Fruit fly (Drosophila melanogaster) whole organism, embryonic: ENCODE measurements around the gene Cyp303a1.

Experiments used
- Antp ChIP-seq: fragments of 200-800 bp; sonication (Bioruptor generic); optimal IDR thresholded peaks from 3 replicates; lab custom pipeline; 2016; ENCODE audit warnings: missing biosample characterization, missing genetic modification characterization
- BEAF-32 ChIP-seq: fragments of 200-800 bp; sonication (Bioruptor generic); optimal IDR thresholded peaks from 3 replicates; lab custom pipeline; 2017; ENCODE audit warnings: missing biosample characterization, missing genetic modification characterization, mild to moderate bottlenecking, moderate library complexity, missing genetic modification reagents
- CG11456 ChIP-seq: fragments of 200-800 bp; sonication (Bioruptor generic); IDR thresholded peaks from 3 replicates; pipeline ENCODE4 v1.3.6; 2022; ENCODE audit warnings: missing biosample characterization, missing genetic modification characterization
- CG11560 ChIP-seq: fragments of 200-800 bp; sonication (Bioruptor generic); IDR thresholded peaks from 3 replicates; pipeline ENCODE4 v1.3.6; 2022; ENCODE audit warnings: missing biosample characterization, missing genetic modification characterization
- CG12071 ChIP-seq: fragments of 200-800 bp; sonication (Bioruptor generic); optimal IDR thresholded peaks from 3 replicates; lab custom pipeline; 2018; ENCODE audit warnings: missing biosample characterization, mild to moderate bottlenecking, missing genetic modification characterization
- CG13424 ChIP-seq: fragments of 200-800 bp; sonication (Bioruptor generic); optimal IDR thresholded peaks from 2 replicates; lab custom pipeline; 2019; ENCODE audit warnings: missing biosample characterization, mild to moderate bottlenecking, missing genetic modification characterization, moderate library complexity
- CG14441 ChIP-seq: fragments of 200-800 bp; sonication (Bioruptor generic); IDR thresholded peaks from 2 replicates; pipeline ENCODE4 v1.3.6; 2022; ENCODE audit warnings: missing biosample characterization, missing genetic modification characterization
- CG17328 ChIP-seq: fragments of 200-800 bp; sonication (Bioruptor generic); IDR thresholded peaks from 2 replicates; pipeline ENCODE4 v1.3.6; 2022; ENCODE audit warnings: missing biosample characterization, missing genetic modification characterization
- CG17568 ChIP-seq: fragments of 200-800 bp; sonication (Bioruptor generic); optimal IDR thresholded peaks from 2 replicates; lab custom pipeline; 2018; ENCODE audit warnings: missing biosample characterization, mild to moderate bottlenecking, missing genetic modification characterization, moderate library complexity
- CG1832 ChIP-seq: fragments of 200-800 bp; sonication (Bioruptor generic); optimal IDR thresholded peaks from 2 replicates; lab custom pipeline; 2017; ENCODE audit warnings: missing biosample characterization, mild to moderate bottlenecking, missing genetic modification characterization, inconsistent platforms
- CG2202 ChIP-seq: fragments of 200-800 bp; sonication (Bioruptor generic); optimal IDR thresholded peaks from 2 replicates; lab custom pipeline; 2018; ENCODE audit warnings: missing biosample characterization, mild to moderate bottlenecking, missing genetic modification characterization
- CG30403 ChIP-seq: fragments of 200-800 bp; sonication (Bioruptor generic); optimal IDR thresholded peaks from 3 replicates; lab custom pipeline; 2016; ENCODE audit warnings: missing biosample characterization, missing genetic modification characterization
- CG33557 ChIP-seq: fragments of 200-800 bp; sonication (Bioruptor generic); optimal IDR thresholded peaks from 2 replicates; lab custom pipeline; 2019; ENCODE audit warnings: missing biosample characterization, mild to moderate bottlenecking, missing genetic modification characterization, moderate library complexity
- CG34376 ChIP-seq: fragments of 200-800 bp; sonication (Bioruptor generic); optimal IDR thresholded peaks from 2 replicates; lab custom pipeline; 2018; ENCODE audit warnings: missing biosample characterization, mild to moderate bottlenecking, missing genetic modification characterization
- CG6272 ChIP-seq: fragments of 200-800 bp; sonication (Bioruptor generic); IDR thresholded peaks from 2 replicates; pipeline ENCODE4 v1.3.6; 2022; ENCODE audit warnings: missing biosample characterization, missing genetic modification characterization
- CG6765 ChIP-seq: fragments of 200-800 bp; sonication (Bioruptor generic); optimal IDR thresholded peaks from 3 replicates; lab custom pipeline; 2017; ENCODE audit warnings: missing biosample characterization, mild to moderate bottlenecking, missing genetic modification characterization
- CG7786 ChIP-seq: fragments of 200-800 bp; sonication (Bioruptor generic); optimal IDR thresholded peaks from 2 replicates; lab custom pipeline; 2016; ENCODE audit warnings: missing biosample characterization, missing genetic modification characterization
- CG7928 ChIP-seq: fragments of 200-800 bp; sonication (Bioruptor generic); optimal IDR thresholded peaks from 2 replicates; lab custom pipeline; 2017; ENCODE audit warnings: missing biosample characterization, mild to moderate bottlenecking, missing genetic modification characterization
- CG8281 ChIP-seq: fragments of 200-800 bp; sonication (Bioruptor generic); optimal IDR thresholded peaks from 2 replicates; lab custom pipeline; 2018; ENCODE audit warnings: missing biosample characterization, mild to moderate bottlenecking, missing genetic modification characterization, moderate library complexity
- CG8478 ChIP-seq: fragments of >200 bp; optimal IDR thresholded peaks from 2 replicates; lab custom pipeline; 2018
- CHES-1-like ChIP-seq: fragments of 200-800 bp; sonication (Bioruptor generic); optimal IDR thresholded peaks from 2 replicates; lab custom pipeline; 2016; ENCODE audit warnings: missing biosample characterization, missing genetic modification characterization
- Chrac-16 ChIP-seq: fragments of 200-800 bp; sonication (Bioruptor generic); optimal IDR thresholded peaks from 3 replicates; lab custom pipeline; 2016; ENCODE audit warnings: missing biosample characterization, missing genetic modification characterization
- Dfd ChIP-seq, 2 experiments: fragments of >200 bp; optimal IDR thresholded peaks; 2 replicates each; lab custom pipeline; 2017; ENCODE audit warnings: missing biosample characterization in 2 of 2, missing genetic modification characterization in 2 of 2
- Dref ChIP-seq: fragments of 200-800 bp; sonication (Bioruptor generic); IDR thresholded peaks from 2 replicates; pipeline ENCODE4 v1.3.6; 2022; ENCODE audit warnings: missing biosample characterization, missing genetic modification characterization
- Ets65A ChIP-seq: fragments of 200-800 bp; sonication (Bioruptor generic); peaks from one replicate; lab custom pipeline; 2016; ENCODE audit warnings: missing biosample characterization, missing genetic modification characterization
- HLH4C ChIP-seq: fragments of 200-800 bp; sonication (Bioruptor generic); IDR thresholded peaks from 3 replicates; pipeline ENCODE4 v1.3.6; 2022; ENCODE audit warnings: missing biosample characterization, missing genetic modification characterization; ENCODE audit not compliant: partially characterized antibody
- NFAT ChIP-seq: fragments of 200-800 bp; sonication (Bioruptor generic); IDR thresholded peaks from 2 replicates; pipeline ENCODE4 v1.3.6; 2022; ENCODE audit warnings: missing biosample characterization, missing genetic modification characterization
- NK7.1 ChIP-seq: fragments of 200-800 bp; sonication (Bioruptor generic); optimal IDR thresholded peaks from 3 replicates; lab custom pipeline; 2016; ENCODE audit warnings: missing biosample characterization, missing genetic modification characterization
- Oli ChIP-seq: fragments of 200-800 bp; sonication (Bioruptor generic); optimal IDR thresholded peaks from 2 replicates; lab custom pipeline; 2018; ENCODE audit warnings: missing biosample characterization, mild to moderate bottlenecking, missing genetic modification characterization, moderate library complexity
- Poxn ChIP-seq: fragments of 200-800 bp; sonication (Bioruptor generic); IDR thresholded peaks from 2 replicates; pipeline ENCODE4 v1.3.6; 2022; ENCODE audit warnings: missing biosample characterization, missing genetic modification characterization
- Xrp1 ChIP-seq: fragments of 200-800 bp; sonication (Bioruptor generic); IDR thresholded peaks from 2 replicates; pipeline ENCODE4 v1.3.6; 2022; ENCODE audit warnings: missing biosample characterization, missing genetic modification characterization
- bab2 ChIP-seq: fragments of 200-800 bp; sonication (Bioruptor generic); optimal IDR thresholded peaks from 2 replicates; lab custom pipeline; 2016; ENCODE audit warnings: missing biosample characterization, missing genetic modification characterization
- br ChIP-seq: fragments of >200 bp; optimal IDR thresholded peaks from 2 replicates; lab custom pipeline; 2017
- crc ChIP-seq: fragments of 200-800 bp; sonication (Bioruptor generic); optimal IDR thresholded peaks from 2 replicates; lab custom pipeline; 2016; ENCODE audit warnings: missing biosample characterization, missing genetic modification characterization
- crp ChIP-seq, 2 experiments: fragments of 200-800 bp; sonication (Bioruptor generic); optimal IDR thresholded peaks; 2 replicates in 1 of 2; 3 replicates in 1 of 2; lab custom pipeline; 2017; ENCODE audit warnings: missing biosample characterization in 2 of 2, missing genetic modification characterization in 2 of 2, mild to moderate bottlenecking in 1 of 2, moderate library complexity in 1 of 2
- dm ChIP-seq: fragments of 200-800 bp; sonication (Bioruptor generic); optimal IDR thresholded peaks from 3 replicates; lab custom pipeline; 2016; ENCODE audit warnings: missing biosample characterization, missing genetic modification characterization
- fd64A ChIP-seq: fragments of 200-800 bp; sonication (Bioruptor generic); optimal IDR thresholded peaks from 3 replicates; lab custom pipeline; 2018; ENCODE audit warnings: missing biosample characterization, mild to moderate bottlenecking, missing genetic modification characterization
- gcm ChIP-seq: fragments of 200-800 bp; sonication (Bioruptor generic); optimal IDR thresholded peaks from 2 replicates; lab custom pipeline; 2019; ENCODE audit warnings: missing biosample characterization, mild to moderate bottlenecking, missing genetic modification characterization, moderate library complexity
- ind ChIP-seq: fragments of 200-800 bp; sonication (Bioruptor generic); optimal IDR thresholded peaks from 3 replicates; lab custom pipeline; 2016; ENCODE audit warnings: missing biosample characterization, missing genetic modification characterization
- kni ChIP-seq: fragments of 200-800 bp; sonication (Bioruptor generic); optimal IDR thresholded peaks from 3 replicates; lab custom pipeline; 2017; ENCODE audit warnings: mild to moderate bottlenecking, missing biosample characterization, missing genetic modification reagents, missing genetic modification characterization
- knrl ChIP-seq: fragments of 200-800 bp; sonication (Bioruptor generic); IDR thresholded peaks from 3 replicates; pipeline ENCODE4 v1.3.6; 2022; ENCODE audit warnings: missing biosample characterization, missing genetic modification characterization; ENCODE audit not compliant: partially characterized antibody
- lola ChIP-seq, 3 experiments: fragments of >200 bp in 2 of 3; fragments of 200-800 bp in 1 of 3; sonication (Bioruptor generic) in 1 of 3; optimal IDR thresholded peaks; 2 replicates each; lab custom pipeline; 2017 to 2019; ENCODE audit warnings: missing biosample characterization in 3 of 3, missing genetic modification characterization in 3 of 3, mild to moderate bottlenecking in 1 of 3, moderate library complexity in 1 of 3
- mam ChIP-seq: fragments of 200-800 bp; sonication (Bioruptor generic); optimal IDR thresholded peaks from 3 replicates; lab custom pipeline; 2016; ENCODE audit warnings: missing biosample characterization, missing genetic modification characterization
- mld ChIP-seq: fragments of 200-800 bp; sonication (Bioruptor generic); IDR thresholded peaks from 3 replicates; pipeline ENCODE4 v1.3.6; 2022; ENCODE audit warnings: missing biosample characterization, missing genetic modification characterization; ENCODE audit not compliant: partially characterized antibody
- onecut ChIP-seq: fragments of 200-800 bp; sonication (Bioruptor generic); IDR thresholded peaks from 2 replicates; pipeline ENCODE4 v1.3.6; 2022; ENCODE audit warnings: missing biosample characterization, missing genetic modification characterization
- sc ChIP-seq, 3 experiments: fragments of >200 bp in 2 of 3; fragments of 200-800 bp in 1 of 3; sonication (Bioruptor generic) in 1 of 3; optimal IDR thresholded peaks; 2 replicates in 2 of 3; 3 replicates in 1 of 3; lab custom pipeline; 2017; ENCODE audit warnings: mild to moderate bottlenecking in 1 of 3, missing biosample characterization in 1 of 3, missing genetic modification characterization in 1 of 3, missing genetic modification reagents in 1 of 3
- sisA ChIP-seq: fragments of 200-800 bp; sonication (Bioruptor generic); IDR thresholded peaks from 2 replicates; pipeline ENCODE4 v1.3.6; 2022; ENCODE audit warnings: missing biosample characterization, missing genetic modification characterization
- stwl ChIP-seq: fragments of 200-800 bp; sonication (Bioruptor generic); optimal IDR thresholded peaks from 3 replicates; lab custom pipeline; 2018; ENCODE audit warnings: missing biosample characterization, mild to moderate bottlenecking, missing genetic modification characterization, moderate library complexity
- tio ChIP-seq: fragments of 200-800 bp; sonication (Bioruptor generic); optimal IDR thresholded peaks from 2 replicates; lab custom pipeline; 2017; ENCODE audit warnings: missing biosample characterization, missing genetic modification characterization, inconsistent platforms
- twi ChIP-seq: fragments of 200-800 bp; optimal IDR thresholded peaks from 2 replicates; lab custom pipeline; 2019; ENCODE audit warnings: missing biosample characterization, mild to moderate bottlenecking, missing genetic modification characterization, moderate library complexity

Gene Cyp303a1

DNA sequence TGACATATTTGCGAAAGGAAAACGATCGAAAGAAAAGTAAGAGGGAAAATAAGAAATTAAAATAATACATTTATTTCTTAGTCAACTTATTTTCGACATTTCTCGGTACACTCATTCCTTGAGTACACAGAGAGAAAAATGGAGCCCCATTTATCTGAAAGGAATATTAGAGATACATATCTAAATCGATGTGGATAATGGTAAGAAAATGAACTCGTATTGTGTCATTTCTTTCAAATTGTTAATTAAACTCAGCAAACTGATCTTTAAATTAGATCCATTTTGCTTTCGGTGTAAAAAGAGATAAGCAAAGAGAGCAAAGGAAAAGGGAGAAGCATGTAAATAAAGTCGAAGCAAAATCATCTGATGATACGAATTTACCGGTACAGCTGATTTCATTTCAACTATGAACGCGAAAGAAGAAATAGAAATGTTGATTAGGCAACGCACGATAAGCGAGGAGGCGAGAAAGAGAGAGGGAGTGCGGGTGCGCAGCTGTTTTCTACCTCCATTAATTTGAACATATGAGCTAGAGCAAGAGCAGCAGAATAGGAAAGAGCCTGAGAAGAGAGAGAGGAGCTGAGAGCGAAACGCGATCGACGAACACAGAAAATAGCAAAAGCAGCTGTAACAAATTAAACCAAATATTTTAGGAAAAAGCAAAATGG lies 8.2 kb upstream of the Cyp303a1 start (continued):
- TF ChIP-seq CG33557 (GFP tag; lab: Kevin White, UChicago) (peak; percentile 50), gcm (peak; percentile 82), bab2 (GFP tag; lab: Kevin White, UChicago) (peak; percentile 85), Poxn (GFP tag; lab: Robert Waterston, UW) (no peak), kni (GFP tag; lab: Kevin White, UChicago) (no peak), Xrp1 (GFP tag; lab: Robert Waterston, UW) (no peak), CG17568 (GFP tag; lab: Kevin White, UChicago) (peak; percentile 67), mam (GFP tag; lab: Kevin White, UChicago) (peak; percentile 91), CG17328 (GFP tag; lab: Robert Waterston, UW) (no peak), mld (GFP tag; lab: Robert Waterston, UW) (no peak), CG14441 (no peak), CG11560 (tag; lab: Robert Waterston, UW) (no peak), CG13424 (tag; lab: Kevin White, UChicago) (peak; percentile 87), BEAF-32 (GFP tag; lab: Kevin White, UChicago) (no peak), crp (GFP tag; optimal IDR thresholded peaks at IDR 0.05; lab: Kevin White, UChicago) (peak; percentile 65 to 92), knrl (GFP tag; lab: Robert Waterston, UW) (no peak), CG6765 (peak; percentile 15), CG30403 (GFP tag; lab: Kevin White, UChicago) (peak; percentile 82), Dref (GFP tag; lab: Robert Waterston, UW) (no peak), Ets65A (GFP tag; lab: Kevin White, UChicago) (peak; percentile 97), ind (GFP tag; lab: Kevin White, UChicago) (peak; percentile 89), br (lab: Kevin White, UChicago) (no peak), CG7928 (GFP tag; lab: Kevin White, UChicago) (peak; percentile 32), CG1832 (GFP tag; lab: Kevin White, UChicago) (peak; percentile 66), CG11456 (GFP tag; lab: Robert Waterston, UW) (no peak), CG7786 (GFP tag; lab: Kevin White, UChicago) (peak; percentile 93), HLH4C (GFP tag; lab: Robert Waterston, UW) (no peak), Antp (GFP tag; lab: Kevin White, UChicago) (peak; percentile 83), crc (GFP tag; lab: Kevin White, UChicago) (peak; percentile 81), CHES-1-like (GFP tag; lab: Kevin White, UChicago) (peak; percentile 74), Oli (tag; lab: Kevin White, UChicago) (peak; percentile 91), CG34376 (GFP tag; lab: Kevin White, UChicago) (no peak), NK7.1 (peak; percentile 50), CG12071 (peak; percentile 90), Chrac-16 (GFP tag; lab: Kevin White, UChicago) (peak; percentile 84), NFAT (GFP tag; lab: Robert Waterston, UW) (no peak), lola (GFP tag; optimal IDR thresholded peaks at IDR 0.05; lab: Kevin White, UChicago) (peak in 1 of 3 experiments; percentile 80), sc (optimal IDR thresholded peaks at IDR 0.05; lab: Kevin White, UChicago) (no peak), sc (GFP tag; optimal IDR thresholded peaks at IDR 0.05; lab: Kevin White, UChicago) (peak; percentile 66), CG8281 (tag; lab: Kevin White, UChicago) (peak; percentile 74), twi (tag; lab: Kevin White, UChicago) (no peak), dm (GFP tag; lab: Kevin White, UChicago) (peak; percentile 67), tio (GFP tag; lab: Kevin White, UChicago) (peak; percentile 81), stwl (peak; percentile 36), CG6272 (peak; percentile 60), CG2202 (tag; lab: Kevin White, UChicago) (peak; percentile 77), onecut (peak; percentile 73), CG8478 (lab: Kevin White, UChicago) (no peak), sisA (GFP tag; lab: Robert Waterston, UW) (no peak), Dfd (GFP tag; optimal IDR thresholded peaks at IDR 0.05; lab: Kevin White, UChicago) (no peak), fd64A (GFP tag; lab: Kevin White, UChicago) (peak; percentile 62)
